Fruit fly (Drosophila melanogaster) whole organism, pupa: ENCODE measurements around the gene Qsox2.

Experiments
- CG10348 ChIP-seq: fragments of 200-800 bp; sonication (Bioruptor generic); IDR thresholded peaks from 2 replicates; pipeline ENCODE4 v1.3.6; 2022; ENCODE audit warnings: missing biosample characterization, missing genetic modification characterization
- CG14655 ChIP-seq: fragments of 200-800 bp; sonication (Bioruptor generic); optimal IDR thresholded peaks from 3 replicates; lab custom pipeline; 2017; ENCODE audit warnings: mild to moderate bottlenecking, missing biosample characterization, missing genetic modification reagents, missing genetic modification characterization
- CG15710 ChIP-seq: fragments of 200-800 bp; sonication (Bioruptor generic); optimal IDR thresholded peaks from 2 replicates; lab custom pipeline; 2018; ENCODE audit warnings: missing biosample characterization, mild to moderate bottlenecking, missing genetic modification characterization, moderate library complexity
- CG17806 ChIP-seq: fragments of 200-800 bp; sonication (Bioruptor generic); optimal IDR thresholded peaks from 2 replicates; lab custom pipeline; 2018; ENCODE audit warnings: missing biosample characterization, mild to moderate bottlenecking, missing genetic modification characterization, moderate library complexity
- CG34367 ChIP-seq: fragments of 200-800 bp; sonication (Bioruptor generic); optimal IDR thresholded peaks from 2 replicates; lab custom pipeline; 2018; ENCODE audit warnings: missing biosample characterization, mild to moderate bottlenecking, missing genetic modification characterization
- CG4496 ChIP-seq: fragments of 200-800 bp; sonication (Bioruptor generic); IDR thresholded peaks from 3 replicates; pipeline ENCODE4 v1.3.6; 2022; ENCODE audit warnings: missing biosample characterization, missing genetic modification characterization
- CG8159 ChIP-seq: fragments of 200-800 bp; sonication (Bioruptor generic); optimal IDR thresholded peaks from 3 replicates; lab custom pipeline; 2018; ENCODE audit warnings: missing biosample characterization, mild to moderate bottlenecking, missing genetic modification characterization, moderate library complexity
- CG9948 ChIP-seq: fragments of 200-800 bp; sonication (Bioruptor generic); optimal IDR thresholded peaks from 2 replicates; lab custom pipeline; 2018; ENCODE audit warnings: missing biosample characterization, mild to moderate bottlenecking, missing genetic modification characterization, moderate library complexity
- D1 ChIP-seq: fragments of 200-800 bp; sonication (Bioruptor generic); optimal IDR thresholded peaks from 2 replicates; lab custom pipeline; 2018; ENCODE audit warnings: missing biosample characterization, mild to moderate bottlenecking, missing genetic modification characterization, moderate library complexity
- EcR ChIP-seq: fragments of 200-800 bp; sonication (Bioruptor generic); optimal IDR thresholded peaks from 3 replicates; lab custom pipeline; 2019; ENCODE audit warnings: missing biosample characterization, missing genetic modification characterization, mild to moderate bottlenecking, moderate library complexity, missing genetic modification reagents
- Pif1B ChIP-seq: fragments of 200-800 bp; sonication (Bioruptor generic); optimal IDR thresholded peaks from 3 replicates; lab custom pipeline; 2016; ENCODE audit warnings: missing biosample characterization, missing genetic modification characterization
- gl ChIP-seq: fragments of 200-800 bp; sonication (Bioruptor generic); optimal IDR thresholded peaks from 2 replicates; lab custom pipeline; 2018; ENCODE audit warnings: missing biosample characterization, mild to moderate bottlenecking, missing genetic modification characterization
- rn ChIP-seq: fragments of 200-800 bp; sonication (Bioruptor generic); IDR thresholded peaks from 2 replicates; pipeline ENCODE4 v1.3.6; 2022; ENCODE audit warnings: missing biosample characterization, missing genetic modification characterization

DNA sequence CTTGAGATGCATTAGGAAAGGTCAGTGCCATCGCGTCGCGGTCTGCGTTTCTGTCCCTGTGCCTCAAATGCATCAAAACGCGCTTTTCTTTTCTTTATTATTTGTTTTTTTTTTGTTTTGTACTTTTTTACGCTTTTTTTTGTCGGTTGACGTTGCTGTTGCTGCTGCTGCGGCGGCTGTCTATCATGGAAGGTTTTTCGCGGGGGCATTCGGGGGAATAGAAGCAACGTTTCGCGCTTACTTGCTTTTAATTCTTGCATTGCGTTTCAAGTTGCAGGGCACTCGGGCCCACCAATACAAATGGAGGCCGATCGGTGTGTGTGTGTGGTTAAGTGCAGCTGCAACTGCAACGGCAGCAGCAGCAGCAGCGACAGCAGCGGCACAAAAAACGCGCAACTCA, 20.4 kb downstream of the Qsox2 start:
- TF ChIP-seq rn (GFP tag; lab: Robert Waterston, UW) (no peak), EcR (GFP tag; lab: Kevin White, UChicago) (no peak), CG17806 (tag; lab: Kevin White, UChicago) (no peak), Pif1B (GFP tag; lab: Kevin White, UChicago) (no peak), CG14655 (no peak), CG34367 (tag; lab: Kevin White, UChicago) (no peak), CG8159 (no peak), CG10348 (no peak), gl (tag; lab: Kevin White, UChicago) (no peak), CG15710 (no peak), D1 (tag; lab: Kevin White, UChicago) (no peak), CG4496 (GFP tag; lab: Robert Waterston, UW) (no peak), CG9948 (tag; lab: Kevin White, UChicago) (no peak)
